Worm (Caenorhabditis elegans) whole organism, dauer: Measurements from ENCODE around the gene T14B4.3.
"Not testable (repeated sequence)": the region's sequence is repeated elsewhere in the genome, so short reads cannot be mapped to it uniquely, and the experiment has no call there.

Source experiments
- unc-62 ChIP-seq: sonication (generic microtip); optimal IDR thresholded peaks from 2 replicates; lab custom pipeline; 2017; ENCODE audit warnings: missing biosample characterization, missing genetic modification reagents, missing genetic modification characterization

Gene T14B4.3

DNA sequence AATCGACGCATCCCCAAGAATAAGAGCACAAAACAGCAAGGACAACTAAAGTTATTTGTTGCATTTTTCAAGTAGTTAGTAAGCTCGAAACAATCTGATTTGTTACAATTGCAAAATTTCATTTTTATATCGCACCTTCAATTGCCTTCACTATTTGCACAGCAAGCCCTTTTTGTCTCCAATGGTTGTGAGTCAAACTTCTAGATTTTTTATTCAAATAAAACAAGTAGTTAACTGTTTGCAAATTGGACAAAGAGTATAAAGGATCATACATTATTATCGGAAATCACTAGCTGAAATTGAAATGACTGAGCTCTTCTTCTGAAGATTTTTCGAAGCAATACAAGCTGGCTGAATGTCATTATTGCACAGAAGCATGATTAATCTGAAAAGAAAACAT is 18.1 kb downstream of the T14B4.3 start, which contains the start of gene F41G3.21:
Gene F41G3.21, minus strand, starts transcription at position 101 of the 400 bp plus-strand sequence.
- TF ChIP-seq unc-62 (GFP tag; lab: Kevin White, UChicago) = no peak

- TF ChIP-seq unc-62 (GFP tag; lab: Kevin White, UChicago) = no peak
Observed at ce11 chrII:6754671-6755224, 20.0 kb downstream of the T14B4.3 start, which contains the start of the genes srx-95 and fis-1. srx-95 (minus strand) TSS chrII:6754771. fis-1 (plus strand) TSS chrII:6755174.

DNA sequence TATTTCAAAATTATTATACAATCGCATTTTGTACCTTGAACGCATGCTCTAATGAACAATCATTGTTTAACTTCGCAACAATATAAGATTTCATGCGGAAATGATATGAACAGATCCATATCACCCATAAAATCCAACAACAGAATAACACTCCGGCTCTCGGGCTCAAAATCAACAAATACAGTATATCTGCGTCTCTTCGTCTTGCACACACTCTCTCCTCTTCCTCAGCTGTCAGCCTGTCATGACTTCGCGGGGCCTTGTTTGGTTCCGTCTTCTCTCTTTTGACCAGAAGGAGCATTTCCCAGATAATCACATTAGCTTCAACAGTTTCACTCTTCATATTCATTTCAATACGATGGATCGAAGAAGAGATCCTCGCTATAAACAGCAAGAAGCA is 21.5 kb downstream of the T14B4.3 start, which contains the start of gene F41G3.3:
Gene F41G3.3, plus strand, starts transcription at position 301 of the 400 bp plus-strand sequence.
- TF ChIP-seq unc-62 (GFP tag; lab: Kevin White, UChicago) = no peak

DNA sequence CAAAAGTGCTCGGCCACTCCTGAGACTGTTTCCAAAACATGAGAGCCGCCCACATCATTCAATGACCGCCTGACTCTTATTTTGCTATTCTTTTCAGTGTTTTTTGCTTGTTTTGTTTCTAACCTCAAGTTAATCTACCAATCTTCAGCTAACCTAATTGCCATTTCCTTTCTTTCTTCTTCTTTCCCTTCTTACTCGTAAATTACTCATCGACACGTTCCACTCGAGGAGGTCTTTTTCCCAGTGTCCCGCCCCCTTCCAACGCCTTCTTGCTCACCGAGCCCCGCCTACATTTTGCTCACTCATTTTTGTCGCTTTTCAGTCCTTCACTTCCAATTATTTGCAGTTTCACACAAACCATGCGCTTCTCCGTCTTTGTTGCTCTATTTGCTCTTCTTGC is 30.0 kb downstream of the T14B4.3 start, which contains the start of gene nlp-50:
Gene nlp-50, plus strand, starts transcription at position 301 of the 400 bp plus-strand sequence.
- no peak for TF ChIP-seq unc-62 (GFP tag; lab: Kevin White, UChicago)

ce11 chrII:6768014-6768413 is 33.3 kb downstream of the T14B4.3 start, which contains the start of gene F41G3.18:
F41G3.18 (plus strand) TSS chrII:6768314.
- no peak for TF ChIP-seq unc-62 (GFP tag; lab: Kevin White, UChicago)

- no peak for TF ChIP-seq unc-62 (GFP tag; lab: Kevin White, UChicago)
Observed at ce11 chrII:6770030-6770429, 35.3 kb downstream of the T14B4.3 start.

- TF ChIP-seq unc-62 (GFP tag; lab: Kevin White, UChicago) = no peak
Observed at ce11 chrII:6772482-6772881, 37.7 kb downstream of the T14B4.3 start.

DNA sequence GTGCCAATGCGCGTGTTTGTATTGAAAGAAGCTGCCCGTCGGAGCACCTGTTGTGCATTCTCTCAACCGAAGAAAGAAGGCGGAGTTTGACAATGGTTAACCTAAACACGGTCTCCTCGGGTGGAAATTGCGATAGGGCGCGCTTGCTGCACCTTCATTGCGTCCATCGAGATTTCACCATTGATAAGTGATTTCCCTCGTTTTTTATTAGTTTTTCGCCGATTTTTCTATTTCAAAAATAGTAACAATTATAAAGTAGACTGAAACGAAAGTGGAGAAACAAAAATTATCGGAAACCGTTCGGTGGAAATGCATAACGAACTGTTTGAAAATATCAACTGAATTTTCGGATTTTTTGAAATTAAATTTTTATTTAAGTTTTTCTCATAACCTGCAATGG is 40.3 kb downstream of the T14B4.3 start, which contains the start of gene agr-1:
Gene agr-1, minus strand, starts transcription at position 101 of the 400 bp plus-strand sequence.
- not testable (repeated sequence) for TF ChIP-seq unc-62 (GFP tag; lab: Kevin White, UChicago)

DNA sequence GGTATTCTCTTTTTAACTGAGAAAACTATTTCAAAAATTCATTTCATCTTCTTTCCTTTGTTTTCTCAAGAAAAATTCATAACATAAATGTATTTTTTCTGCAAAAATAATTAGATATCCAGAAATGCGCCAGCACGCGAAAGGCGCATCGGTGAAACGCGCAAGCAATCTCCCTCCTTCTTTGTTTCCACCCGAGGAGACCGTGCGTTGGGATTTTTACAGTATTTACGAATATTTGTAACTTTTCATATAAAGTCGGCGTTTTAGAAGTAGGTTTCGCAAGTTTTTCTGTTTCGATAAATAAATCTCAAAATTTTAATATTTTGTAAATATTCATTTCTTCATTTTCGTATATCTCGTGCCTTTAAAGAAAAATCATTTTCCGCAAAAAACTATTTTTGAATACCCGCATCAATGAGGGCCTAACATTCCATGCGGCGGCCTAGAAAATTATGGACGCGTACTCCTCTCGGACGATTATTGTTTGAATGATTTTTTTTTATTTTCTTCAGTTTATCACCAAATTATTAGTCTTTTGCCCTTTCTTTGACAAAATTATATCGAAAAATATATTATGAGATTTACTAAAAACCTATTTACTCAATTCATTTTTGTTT is 41.8 kb downstream of the T14B4.3 start, which contains the start of gene ssup-72:
Gene ssup-72, plus strand, starts transcription at position 181 of the 617 bp plus-strand sequence.
- no peak for TF ChIP-seq unc-62 (GFP tag; lab: Kevin White, UChicago)

DNA sequence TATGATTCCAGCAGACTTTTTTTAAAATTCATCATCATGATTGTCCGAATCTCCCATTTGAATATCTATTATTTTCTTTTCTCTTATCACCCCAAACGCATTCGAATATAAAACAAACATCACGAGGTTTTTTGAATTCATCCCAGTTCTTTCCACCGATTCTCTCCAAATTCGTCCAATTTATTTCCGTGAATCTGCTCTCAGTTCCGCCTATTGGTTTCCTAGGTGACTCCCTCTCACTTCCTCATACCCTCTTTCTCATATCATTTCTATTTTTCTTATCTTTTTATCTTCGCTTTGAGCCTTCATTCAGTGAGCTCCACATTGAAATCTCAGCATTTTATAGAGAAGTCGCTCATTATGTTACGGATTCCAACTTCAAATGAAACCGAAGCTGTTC is 44.4 kb downstream of the T14B4.3 start, which contains the start of gene T13C2.7:
Gene T13C2.7, plus strand, starts transcription at position 301 of the 400 bp plus-strand sequence.
- no peak for TF ChIP-seq unc-62 (GFP tag; lab: Kevin White, UChicago)

DNA sequence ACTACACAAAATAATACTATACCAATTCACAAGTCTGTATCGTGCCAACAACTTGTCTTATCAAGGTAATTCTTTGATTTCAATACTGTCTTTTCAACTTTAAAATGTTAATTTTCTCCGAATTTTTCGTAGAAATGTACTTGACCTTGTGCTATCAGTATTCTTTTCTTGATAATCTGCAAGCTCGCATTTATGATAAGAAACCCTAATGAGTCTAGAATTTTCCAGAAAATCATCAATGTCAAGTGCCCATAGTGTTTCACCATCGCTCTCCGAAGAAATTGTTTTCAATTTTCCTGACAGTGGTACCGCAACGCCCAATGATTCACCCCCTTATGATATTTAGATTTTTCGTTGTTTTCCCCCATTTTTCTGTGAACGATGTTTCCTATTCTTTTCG is 46.5 kb downstream of the T14B4.3 start:
- TF ChIP-seq unc-62 (GFP tag; lab: Kevin White, UChicago) = no peak

ce11 chrII:6781983-6782382 is 47.2 kb downstream of the T14B4.3 start:
- no peak for TF ChIP-seq unc-62 (GFP tag; lab: Kevin White, UChicago)

DNA sequence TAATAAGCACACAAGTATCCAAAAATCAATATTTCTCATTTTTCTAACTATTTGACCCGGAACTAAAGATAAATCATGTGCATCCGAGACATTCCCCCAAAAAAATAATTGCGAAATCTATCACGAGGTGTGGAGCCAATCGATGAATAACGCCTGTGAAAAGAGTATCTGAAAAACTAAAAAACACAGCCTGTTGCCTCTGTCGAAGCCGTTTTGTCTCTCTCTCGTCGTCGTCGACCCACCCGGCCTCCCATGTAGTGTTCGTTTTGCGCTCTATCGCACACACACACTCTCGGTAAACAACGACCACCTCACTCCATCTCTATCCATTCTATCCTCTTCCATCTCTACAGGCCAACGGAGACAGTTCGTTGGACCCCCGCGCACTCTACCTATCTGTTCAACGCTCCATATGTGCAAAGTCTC is 48.0 kb downstream of the T14B4.3 start:
- TF ChIP-seq unc-62 (GFP tag; lab: Kevin White, UChicago) = no peak

DNA sequence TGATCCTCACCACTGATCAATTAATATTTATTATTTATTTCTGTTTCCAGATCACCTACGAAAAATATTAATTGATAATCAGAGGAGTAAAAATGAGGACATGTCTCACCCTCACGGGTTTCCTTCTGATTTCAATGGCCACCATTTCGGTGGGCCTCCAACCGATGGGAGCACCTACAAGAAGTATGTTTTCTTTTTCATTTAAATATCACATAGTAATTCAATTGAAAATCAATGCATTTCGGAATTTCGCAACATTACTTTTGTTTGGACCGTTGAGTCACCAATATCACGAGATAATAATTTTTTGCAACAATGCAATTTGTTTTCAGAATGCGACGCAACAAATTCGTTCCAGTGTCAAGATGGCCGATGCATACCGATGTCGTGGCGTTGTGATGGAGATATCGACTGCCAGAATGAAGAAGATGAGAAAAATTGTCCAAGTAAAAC is 48.7 kb downstream of the T14B4.3 start, which contains the start of gene gldi-2:
Gene gldi-2, plus strand, starts transcription at position 51 of the 453 bp plus-strand sequence.
- no peak for TF ChIP-seq unc-62 (GFP tag; lab: Kevin White, UChicago)
